Worm (Caenorhabditis elegans) whole organism, midembryonic: ENCODE results near the gene T09A5.14.

Source experiments
- flt-1 ChIP-seq: fragments of 200-800 bp; sonication (Bioruptor generic); IDR thresholded peaks from 2 replicates; pipeline ENCODE4 v1.3.6; 2022; ENCODE audit warnings: missing genetic modification characterization, missing compliant biosample characterization
- ref-1 ChIP-seq: fragments of 200-800 bp; sonication (Bioruptor generic); conservative IDR thresholded peaks from 2 replicates; pipeline ENCODE4 v1.3.6; 2022; ENCODE audit warnings: missing genetic modification reagents, missing genetic modification characterization, missing compliant biosample characterization
- tab-1 ChIP-seq: fragments of 200-800 bp; sonication (Bioruptor generic); IDR thresholded peaks from 2 replicates; pipeline ENCODE4 v1.3.6; 2022; ENCODE audit warnings: missing genetic modification characterization, missing compliant biosample characterization

DNA sequence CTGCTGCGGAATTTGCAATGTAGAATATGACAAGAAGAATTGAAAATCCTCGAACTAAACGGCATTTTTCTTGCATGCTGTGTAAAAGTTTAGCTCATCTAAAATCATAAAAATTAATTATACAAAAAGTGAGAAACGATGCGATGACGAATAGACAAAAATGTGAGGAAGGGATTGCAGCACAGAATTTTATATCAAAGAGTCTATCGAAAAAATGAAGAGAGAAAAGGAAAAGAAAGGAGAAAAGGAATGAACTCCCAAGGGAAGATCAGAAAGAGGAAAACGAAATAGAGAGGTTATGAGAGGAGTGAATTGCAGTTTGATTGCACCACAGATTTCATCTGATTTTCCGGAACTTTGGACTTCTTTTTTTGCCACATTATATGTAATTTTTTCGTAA is 37.9 kb upstream of the T09A5.14 start, which contains the start of gene glr-4:
- no peak for TF ChIP-seq ref-1 (GFP tag; lab: Robert Waterston, UW)
- TF ChIP-seq tab-1, result no peak
- TF ChIP-seq flt-1, result no peak
